Worm (Caenorhabditis elegans) whole organism, L4 larva: ENCODE data around the gene C07D10.6.
A peak's percentile ranks its signal among the peaks of the same experiment; 100 is the strongest.

ENCODE experiments used
- F37D6.2 ChIP-seq: sonication (generic microtip); optimal IDR thresholded peaks from 2 replicates; lab custom pipeline; 2016; ENCODE audit warnings: mild to moderate bottlenecking, missing genetic modification characterization, missing compliant biosample characterization
- F44E2.7 ChIP-seq: fragments of 200-800 bp; sonication (Bioruptor generic); IDR thresholded peaks from 2 replicates; pipeline ENCODE4 v2.1.2; 2022; ENCODE audit warnings: missing genetic modification characterization, missing compliant biosample characterization
- F49E8.2 ChIP-seq: sonication (generic microtip); optimal IDR thresholded peaks from 2 replicates; lab custom pipeline; 2016; ENCODE audit warnings: missing compliant biosample characterization, mild to moderate bottlenecking, missing genetic modification characterization, borderline replicate concordance
- ZK337.2 ChIP-seq: fragments of 200-800 bp; sonication (Bioruptor generic); IDR thresholded peaks from 2 replicates; pipeline ENCODE4 v1.3.6; 2022; ENCODE audit warnings: missing genetic modification reagents, missing genetic modification characterization, missing compliant biosample characterization
- aha-1 ChIP-seq: fragments of 150-350 bp; peaks from one replicate; lab custom pipeline; 2014; ENCODE audit warnings: missing biosample characterization, missing genetic modification characterization
- aly-2 ChIP-seq: sonication (generic microtip); optimal IDR thresholded peaks from 2 replicates; lab custom pipeline; 2018; ENCODE audit warnings: missing biosample characterization, missing genetic modification characterization
- ama-1 ChIP-seq: fragments of 150-350 bp; optimal IDR thresholded peaks from 2 replicates; lab custom pipeline; 2014; ENCODE audit warnings: inconsistent platforms, mixed read lengths
- attf-4 ChIP-seq: sonication (generic microtip); optimal IDR thresholded peaks from 3 replicates; lab custom pipeline; 2017; ENCODE audit warnings: missing biosample characterization, missing genetic modification characterization
- ceh-62 ChIP-seq: sonication (generic microtip); optimal IDR thresholded peaks from 2 replicates; lab custom pipeline; 2017; ENCODE audit warnings: missing biosample characterization, missing genetic modification characterization
- cey-2 ChIP-seq: sonication (generic microtip); optimal IDR thresholded peaks from 3 replicates; lab custom pipeline; 2017; ENCODE audit warnings: missing genetic modification characterization, mild to moderate bottlenecking, missing compliant biosample characterization, antibody characterized with exemption, borderline replicate concordance; ENCODE audit not compliant: insufficient read depth
- daf-16 ChIP-seq, 3 experiments: sonication (generic microtip); optimal IDR thresholded peaks; 2 replicates each; lab custom pipeline; 2016 to 2017; ENCODE audit warnings: missing genetic modification characterization in 3 of 3, missing genetic modification reagents in 3 of 3, mild to moderate bottlenecking in 2 of 3, missing compliant biosample characterization in 2 of 3, missing biosample characterization in 1 of 3, moderate library complexity in 1 of 3
- dmd-6 ChIP-seq: fragments of 200-800 bp; sonication (Bioruptor generic); IDR thresholded peaks from 2 replicates; pipeline ENCODE4 v1.3.6; 2022; ENCODE audit warnings: missing genetic modification reagents, missing genetic modification characterization, missing compliant biosample characterization
- duxl-1 ChIP-seq: sonication (generic microtip); optimal IDR thresholded peaks from 2 replicates; lab custom pipeline; 2016; ENCODE audit warnings: mild to moderate bottlenecking, missing genetic modification characterization, moderate library complexity, missing compliant biosample characterization; ENCODE audit not compliant: poor library complexity
- gei-8 ChIP-seq: fragments of 200-800 bp; sonication (Bioruptor generic); optimal IDR thresholded peaks from 2 replicates; lab custom pipeline; 2018; ENCODE audit warnings: mild to moderate bottlenecking, missing genetic modification characterization, missing compliant biosample characterization
- hif-1 ChIP-seq, 2 experiments: sonication (generic microtip); optimal IDR thresholded peaks; 2 replicates each; lab custom pipeline; 2016 to 2017; ENCODE audit warnings: missing compliant biosample characterization in 2 of 2, missing genetic modification characterization in 2 of 2, missing genetic modification reagents in 2 of 2, missing genotype in 2 of 2, mild to moderate bottlenecking in 1 of 2
- hlh-11 ChIP-seq: fragments of 200-800 bp; sonication (Bioruptor generic); optimal IDR thresholded peaks from 2 replicates; lab custom pipeline; 2018; ENCODE audit warnings: mild to moderate bottlenecking, missing genetic modification characterization, missing compliant biosample characterization
- hlh-30 ChIP-seq: sonication (generic microtip); optimal IDR thresholded peaks from 2 replicates; lab custom pipeline; 2017; ENCODE audit warnings: antibody characterized with exemption, mild to moderate bottlenecking, missing genetic modification characterization, missing compliant biosample characterization; ENCODE audit not compliant: insufficient read depth
- lin-15B ChIP-seq: fragments of 150-350 bp; sonication (generic microtip); optimal IDR thresholded peaks from 3 replicates; lab custom pipeline; 2014; ENCODE audit warnings: missing biosample characterization, missing genetic modification characterization
- lin-38 ChIP-seq: fragments of 200-800 bp; sonication (Bioruptor generic); IDR thresholded peaks from 2 replicates; pipeline ENCODE4 v1.3.6; 2022; ENCODE audit warnings: missing genetic modification reagents, missing genetic modification characterization, missing compliant biosample characterization
- lin-39 ChIP-seq: fragments of 150-350 bp; optimal IDR thresholded peaks from 2 replicates; lab custom pipeline; 2014; ENCODE audit warnings: missing biosample characterization, missing genetic modification reagents, missing genetic modification characterization
- mdl-1 ChIP-seq, 2 experiments: fragments of 150-350 bp in 1 of 2; sonication (generic microtip) in 1 of 2; optimal IDR thresholded peaks; 2 replicates each; lab custom pipeline; 2014 to 2017; ENCODE audit warnings: missing biosample characterization in 2 of 2, missing genetic modification characterization in 2 of 2
- mep-1 ChIP-seq: fragments of 150-350 bp; sonication (generic microtip); optimal IDR thresholded peaks from 3 replicates; lab custom pipeline; 2014; ENCODE audit warnings: missing biosample characterization, missing genetic modification characterization
- mxl-3 ChIP-seq: fragments of 200-800 bp; sonication (Bioruptor generic); optimal IDR thresholded peaks from 2 replicates; lab custom pipeline; 2018; ENCODE audit warnings: mild to moderate bottlenecking, missing genetic modification characterization, missing compliant biosample characterization
- nhr-237 ChIP-seq: sonication (generic microtip); optimal IDR thresholded peaks from 2 replicates; lab custom pipeline; 2017; ENCODE audit warnings: missing biosample characterization, missing genetic modification characterization
- nhr-25 ChIP-seq: sonication (generic microtip); optimal IDR thresholded peaks from 2 replicates; lab custom pipeline; 2017; ENCODE audit warnings: missing genetic modification characterization, mild to moderate bottlenecking, missing compliant biosample characterization, antibody characterized with exemption, moderate library complexity, borderline replicate concordance; ENCODE audit not compliant: insufficient read depth
- nhr-28 ChIP-seq: fragments of 150-350 bp; optimal IDR thresholded peaks from 2 replicates; lab custom pipeline; 2014; ENCODE audit warnings: missing biosample characterization, missing genetic modification characterization
- nhr-48 ChIP-seq: sonication (generic microtip); optimal IDR thresholded peaks from 2 replicates; lab custom pipeline; 2016; ENCODE audit warnings: mild to moderate bottlenecking, missing genetic modification characterization, missing compliant biosample characterization
- nhr-6 ChIP-seq: fragments of 150-350 bp; optimal IDR thresholded peaks from 2 replicates; lab custom pipeline; 2014; ENCODE audit warnings: missing biosample characterization, missing genetic modification characterization
- pha-4 ChIP-seq, 2 experiments: fragments of 150-350 bp in 1 of 2; fragments of 200-800 bp in 1 of 2; sonication (Bioruptor generic) in 1 of 2; IDR thresholded peaks in 1 of 2; optimal IDR thresholded peaks in 1 of 2; 2 replicates each; pipeline versions ENCODE4 v1.3.6 to Lab custom; 2014 to 2022; ENCODE audit warnings: missing genetic modification characterization in 2 of 2, missing genetic modification reagents in 2 of 2, missing biosample characterization in 1 of 2, missing compliant biosample characterization in 1 of 2
- php-3 ChIP-seq: fragments of 200-800 bp; sonication (Bioruptor generic); IDR thresholded peaks from 2 replicates; pipeline ENCODE4 v1.3.6; 2022; ENCODE audit warnings: missing genetic modification reagents, missing genetic modification characterization, missing compliant biosample characterization
- sdz-12 ChIP-seq: fragments of 200-800 bp; sonication (Bioruptor generic); optimal IDR thresholded peaks from 2 replicates; lab custom pipeline; 2018; ENCODE audit warnings: mild to moderate bottlenecking, missing genetic modification characterization, missing compliant biosample characterization
- snpc-4 ChIP-seq: fragments of 150-350 bp; optimal IDR thresholded peaks from 2 replicates; lab custom pipeline; 2014; ENCODE audit warnings: missing biosample characterization, missing genetic modification characterization
- spr-1 ChIP-seq: sonication (generic microtip); optimal IDR thresholded peaks from 2 replicates; lab custom pipeline; 2016; ENCODE audit warnings: mild to moderate bottlenecking, missing genetic modification characterization, missing compliant biosample characterization
- spr-3 ChIP-seq: fragments of 200-800 bp; sonication (Bioruptor generic); optimal IDR thresholded peaks from 2 replicates; lab custom pipeline; 2018; ENCODE audit warnings: mild to moderate bottlenecking, missing genetic modification characterization, missing compliant biosample characterization
- tag-97 ChIP-seq: fragments of 200-800 bp; sonication (Bioruptor generic); IDR thresholded peaks from 2 replicates; pipeline ENCODE4 v1.3.6; 2022; ENCODE audit warnings: missing genetic modification characterization, missing compliant biosample characterization
- unc-62 ChIP-seq, 3 experiments: fragments of 150-350 bp in 1 of 3; sonication (generic microtip); optimal IDR thresholded peaks in 2 of 3; peaks in 1 of 3; 1 replicate in 1 of 3; 2 replicates in 2 of 3; lab custom pipeline; 2014 to 2017; ENCODE audit warnings: missing biosample characterization in 3 of 3, missing genetic modification characterization in 3 of 3, missing genetic modification reagents in 3 of 3, missing genotype in 1 of 3
- zag-1 ChIP-seq: fragments of 150-350 bp; optimal IDR thresholded peaks from 2 replicates; lab custom pipeline; 2014; ENCODE audit warnings: missing biosample characterization, missing genetic modification characterization
- zip-11 ChIP-seq: fragments of 200-800 bp; sonication (Bioruptor generic); IDR thresholded peaks from 2 replicates; pipeline ENCODE4 v1.3.6; 2022; ENCODE audit warnings: missing genetic modification characterization, missing compliant biosample characterization
- zip-2 ChIP-seq: fragments of 150-350 bp; optimal IDR thresholded peaks from 2 replicates; lab custom pipeline; 2014; ENCODE audit warnings: missing biosample characterization, missing genetic modification characterization
- ztf-7 ChIP-seq: fragments of 150-350 bp; optimal IDR thresholded peaks from 2 replicates; lab custom pipeline; 2014; ENCODE audit warnings: missing biosample characterization, missing genetic modification characterization

The C07D10.6 gene

DNA sequence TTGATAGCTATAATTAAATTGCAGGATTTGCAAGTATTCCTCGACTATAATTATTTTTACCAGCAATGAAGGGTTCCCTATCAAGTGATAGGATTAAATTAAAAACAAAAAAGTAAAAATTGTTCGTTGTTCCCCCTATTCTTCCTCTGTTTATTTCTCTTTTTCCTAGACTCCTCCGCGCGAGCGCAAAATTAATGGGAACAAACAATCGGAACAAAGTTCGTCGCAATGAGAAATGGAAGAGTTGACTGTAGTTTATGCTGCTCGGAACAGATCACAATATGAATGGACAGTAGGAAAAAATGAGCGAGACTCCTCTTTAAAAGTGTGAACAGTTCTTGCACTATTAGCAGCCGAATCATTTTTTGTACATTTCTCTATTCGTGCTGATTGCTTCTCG is 38.4 kb upstream of the C07D10.6 start:
- no peak for TF ChIP-seq snpc-4 (tag; lab: Kevin White, UChicago)
- no peak for TF ChIP-seq pha-4 (GFP tag; IDR thresholded peaks at IDR 0.05; lab: Robert Waterston, UW)
- peak; percentile 85 for TF ChIP-seq pha-4 (tag; optimal IDR thresholded peaks at IDR 0.05; lab: Kevin White, UChicago)
- no peak for TF ChIP-seq ztf-7 (tag; lab: Kevin White, UChicago)
- no peak for TF ChIP-seq F49E8.2 (tag; lab: Kevin White, UChicago)
- TF ChIP-seq lin-39 (tag; lab: Kevin White, UChicago), result no peak
- TF ChIP-seq zag-1 (tag; lab: Kevin White, UChicago), result no peak
- TF ChIP-seq sdz-12 (GFP tag; lab: Kevin White, UChicago), result no peak
- TF ChIP-seq nhr-6, result no peak
- TF ChIP-seq dmd-6 (GFP tag; lab: Robert Waterston, UW), result 0 out of 2 replicates have a peak, but pooled peaks have one; percentile 18
- peak; percentile 5 for TF ChIP-seq nhr-28 (tag; lab: Kevin White, UChicago)
- TF ChIP-seq aha-1 (tag; lab: Kevin White, UChicago), result no peak
- TF ChIP-seq php-3 (GFP tag; lab: Robert Waterston, UW), result no peak
- TF ChIP-seq attf-4 (tag; lab: Kevin White, UChicago), result no peak
- TF ChIP-seq ama-1, result no peak
- no peak for TF ChIP-seq daf-16 (GFP tag; optimal IDR thresholded peaks at IDR 0.05; lab: Kevin White, UChicago)
- TF ChIP-seq daf-16 (tag; optimal IDR thresholded peaks at IDR 0.05; lab: Kevin White, UChicago), result no peak
- TF ChIP-seq lin-15B, result no peak
- no peak for TF ChIP-seq nhr-25 (tag; lab: Kevin White, UChicago)
- TF ChIP-seq tag-97 (GFP tag; lab: Robert Waterston, UW), result no peak
- no peak for TF ChIP-seq F44E2.7

DNA sequence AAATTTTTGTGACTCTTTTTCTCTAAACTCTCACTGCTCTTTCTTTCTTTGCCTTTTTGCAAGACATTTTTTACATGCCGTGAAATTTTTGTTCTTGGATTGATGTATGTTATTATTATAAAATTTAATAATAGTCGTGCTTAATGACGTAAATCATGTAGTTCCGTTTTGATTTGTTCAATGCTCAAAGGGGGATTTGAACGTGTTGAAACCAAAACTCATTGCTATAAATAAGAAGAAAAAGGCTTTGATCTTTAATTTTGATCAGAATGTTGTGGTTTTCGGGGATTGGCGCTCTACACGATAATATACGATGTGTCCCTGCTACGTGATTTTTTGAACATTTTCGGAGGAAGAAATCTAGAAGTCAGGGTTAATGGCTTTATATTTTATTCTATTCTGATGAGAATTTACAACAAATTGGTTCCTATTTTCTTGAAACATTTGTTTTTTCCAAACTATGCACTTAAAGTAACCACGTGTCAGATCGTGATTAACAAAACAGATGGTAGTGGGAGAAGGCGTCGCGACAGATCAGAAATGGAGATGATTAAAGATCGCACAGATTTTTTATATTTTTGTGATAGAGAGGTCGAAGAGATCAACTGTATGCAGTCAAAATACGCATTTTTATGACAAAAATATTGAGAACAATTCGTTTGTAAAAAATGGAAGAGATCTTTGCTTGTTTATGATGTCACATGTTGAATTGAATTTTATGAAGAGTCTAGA is 37.4 kb upstream of the C07D10.6 start:
- no peak for TF ChIP-seq duxl-1 (tag; lab: Kevin White, UChicago)
- TF ChIP-seq hif-1 (tag; optimal IDR thresholded peaks at IDR 0.05; lab: Kevin White, UChicago), result peak; percentile 55 to 73
- peak; percentile 19; the same call in 1 of the 2 replicates for TF ChIP-seq dmd-6 (GFP tag; lab: Robert Waterston, UW)
- TF ChIP-seq unc-62 (GFP tag; optimal IDR thresholded peaks at IDR 0.05 in 1 of 2; lab: Kevin White, UChicago), result peak in 1 of 2 experiments; percentile 26
- no peak for TF ChIP-seq unc-62 (tag; optimal IDR thresholded peaks at IDR 0.05; lab: Kevin White, UChicago)
- no peak for TF ChIP-seq spr-1 (tag; lab: Kevin White, UChicago)
- peak; percentile 9 for TF ChIP-seq hlh-30
- TF ChIP-seq aha-1 (tag; lab: Kevin White, UChicago), result peak; percentile 97
- TF ChIP-seq hlh-11 (tag; lab: Kevin White, UChicago), result peak; percentile 18

DNA sequence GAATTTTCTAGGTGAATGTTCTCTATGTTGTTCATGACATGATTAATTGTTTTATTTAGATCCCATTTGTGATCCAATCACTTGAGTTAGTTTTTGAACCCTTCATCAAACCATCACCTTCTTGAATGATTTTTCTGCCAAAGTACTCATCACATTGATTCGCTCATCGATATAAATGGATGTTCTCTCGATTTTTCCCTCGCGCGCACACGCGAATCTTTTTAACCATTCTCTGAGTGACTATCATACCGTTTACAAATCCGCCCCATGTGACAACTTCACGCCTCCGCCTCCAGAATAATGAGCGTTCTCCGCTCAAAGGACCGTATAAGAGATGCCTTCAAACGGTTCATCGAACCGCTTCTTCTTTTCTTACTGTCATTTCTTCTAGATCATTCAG is 36.2 kb upstream of the C07D10.6 start:
- no peak for TF ChIP-seq ceh-62 (tag; lab: Kevin White, UChicago)
- TF ChIP-seq mdl-1 (tag; optimal IDR thresholded peaks at IDR 0.05; lab: Kevin White, UChicago), result peak; percentile 25 to 78
- no peak for TF ChIP-seq zip-11 (GFP tag; lab: Robert Waterston, UW)
- TF ChIP-seq aly-2 (tag; lab: Kevin White, UChicago), result no peak
- peak; percentile 13 for TF ChIP-seq mep-1 (tag; lab: Kevin White, UChicago)
- no peak for TF ChIP-seq cey-2
- no peak for TF ChIP-seq zip-2 (tag; lab: Kevin White, UChicago)
- TF ChIP-seq gei-8, result no peak
- peak; percentile 40 for TF ChIP-seq nhr-48 (tag; lab: Kevin White, UChicago)
- TF ChIP-seq spr-1 (tag; lab: Kevin White, UChicago), result no peak
- no peak for TF ChIP-seq nhr-237 (tag; lab: Kevin White, UChicago)
- TF ChIP-seq ZK337.2 (GFP tag; lab: Robert Waterston, UW), result no peak
- peak; percentile 29 for TF ChIP-seq hlh-30
- TF ChIP-seq lin-38, result no peak
- peak; percentile 56 for TF ChIP-seq aha-1 (tag; lab: Kevin White, UChicago)
- TF ChIP-seq mxl-3, result peak; percentile 62
- no peak for TF ChIP-seq spr-3 (GFP tag; lab: Kevin White, UChicago)
- peak in 1 of 2 experiments; percentile 98 for TF ChIP-seq unc-62 (GFP tag; optimal IDR thresholded peaks at IDR 0.05 in 1 of 2; lab: Kevin White, UChicago)
- TF ChIP-seq unc-62 (tag; optimal IDR thresholded peaks at IDR 0.05; lab: Kevin White, UChicago), result no peak
- peak; percentile 62 for TF ChIP-seq hlh-11 (tag; lab: Kevin White, UChicago)
- TF ChIP-seq nhr-28 (tag; lab: Kevin White, UChicago), result peak; percentile 74
- no peak for TF ChIP-seq F37D6.2 (tag; lab: Kevin White, UChicago)
- no peak for TF ChIP-seq zag-1 (tag; lab: Kevin White, UChicago)
